Fruit fly (Drosophila melanogaster): ENCODE measurements around the gene CG31126.

DNA sequence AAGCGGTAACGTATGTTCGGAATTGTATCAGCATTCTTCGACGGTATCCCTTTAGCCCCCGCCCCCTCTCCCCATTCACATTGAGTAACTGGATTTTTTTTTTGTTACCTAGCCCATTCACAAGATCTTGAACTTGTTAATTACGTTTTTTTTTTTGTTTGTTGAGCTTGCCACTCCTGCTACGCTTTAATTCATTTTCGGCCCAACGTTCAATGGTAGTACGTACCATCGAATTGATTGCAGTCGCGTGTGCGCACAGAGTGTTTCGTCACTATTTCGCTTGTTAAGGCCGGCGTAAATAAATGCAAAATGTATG lies 44.8 kb upstream of the CG31126 start:
- TF ChIP-seq CG5204 (GFP tag; optimal IDR thresholded peaks at IDR 0.05) (no peak), toe (GFP tag; optimal IDR thresholded peaks at IDR 0.05) (no peak), kay (GFP tag; ENCODE audit: borderline replicate concordance) (no peak), tj (GFP tag; optimal IDR thresholded peaks at IDR 0.05) (peak; percentile 67), pad (GFP tag; optimal IDR thresholded peaks at IDR 0.05) (no peak), Hr96 (GFP tag; optimal IDR thresholded peaks at IDR 0.05) (no peak), cnc (optimal IDR thresholded peaks at IDR 0.05) (no peak), CG7101 (tag; optimal IDR thresholded peaks at IDR 0.05) (no peak)

Measured in whole organism, adult.